Worm (Caenorhabditis elegans) whole organism, L1 larva: Measurements from ENCODE around the gene bcl-11.
A peak's percentile ranks its signal among the peaks of the same experiment; 100 is the strongest.

Experiments
- C16A3.4 ChIP-seq: fragments of 150-350 bp; optimal IDR thresholded peaks from 2 replicates; lab custom pipeline; 2014; ENCODE audit warnings: missing biosample characterization, missing genetic modification characterization
- F16B12.6 ChIP-seq: fragments of 150-350 bp; optimal IDR thresholded peaks from 2 replicates; lab custom pipeline; 2014; ENCODE audit warnings: missing biosample characterization, missing genetic modification characterization
- Y116A8C.19 ChIP-seq: sonication (generic microtip); optimal IDR thresholded peaks from 2 replicates; lab custom pipeline; 2016; ENCODE audit warnings: missing compliant biosample characterization, missing genetic modification characterization, borderline replicate concordance
- ama-1 ChIP-seq: fragments of 150-350 bp; optimal IDR thresholded peaks from 2 replicates; lab custom pipeline; 2014
- blmp-1 ChIP-seq: fragments of 150-350 bp; optimal IDR thresholded peaks from 2 replicates; lab custom pipeline; 2014; ENCODE audit warnings: missing biosample characterization, missing genetic modification characterization
- ceh-63 ChIP-seq: fragments of 200-800 bp; sonication (Bioruptor generic); optimal IDR thresholded peaks from 2 replicates; lab custom pipeline; 2018; ENCODE audit warnings: mild to moderate bottlenecking, missing genetic modification characterization, missing compliant biosample characterization
- ceh-82 ChIP-seq, 3 experiments: fragments of 150-350 bp in 1 of 3; sonication (generic microtip) in 2 of 3; optimal IDR thresholded peaks; 2 replicates each; lab custom pipeline; 2014 to 2017; ENCODE audit warnings: missing biosample characterization in 3 of 3, missing genetic modification characterization in 3 of 3
- ceh-90 ChIP-seq: sonication (generic microtip); optimal IDR thresholded peaks from 2 replicates; lab custom pipeline; 2016; ENCODE audit warnings: missing genetic modification characterization, missing compliant biosample characterization
- ces-1 ChIP-seq: fragments of 150-350 bp; optimal IDR thresholded peaks from 2 replicates; lab custom pipeline; 2014; ENCODE audit warnings: missing biosample characterization, missing genetic modification reagents, missing genetic modification characterization
- efl-1 ChIP-seq, 4 experiments: fragments of 150-350 bp; optimal IDR thresholded peaks in 3 of 4; peaks in 1 of 4; 1 replicate in 1 of 4; 2 replicates in 3 of 4; lab custom pipeline; 2014; ENCODE audit warnings: missing biosample characterization in 2 of 4, missing genetic modification characterization in 2 of 4, missing genetic modification reagents in 2 of 4
- egl-13 ChIP-seq: sonication (generic microtip); optimal IDR thresholded peaks from 2 replicates; lab custom pipeline; 2016; ENCODE audit warnings: missing genotype, missing genetic modification reagents, missing genetic modification characterization, missing compliant biosample characterization
- elt-2 ChIP-seq: sonication (generic microtip); optimal IDR thresholded peaks from 2 replicates; lab custom pipeline; 2016; ENCODE audit warnings: missing genetic modification characterization, mild to moderate bottlenecking, inconsistent platforms, missing compliant biosample characterization, missing genetic modification reagents
- ets-5 ChIP-seq: fragments of 200-800 bp; sonication (Bioruptor generic); IDR thresholded peaks from 2 replicates; pipeline ENCODE4 v1.3.6; 2022; ENCODE audit warnings: missing genetic modification characterization, missing compliant biosample characterization
- fkh-4 ChIP-seq: sonication (generic microtip); optimal IDR thresholded peaks from 2 replicates; lab custom pipeline; 2016; ENCODE audit warnings: missing compliant biosample characterization, missing genetic modification characterization, borderline replicate concordance
- fkh-8 ChIP-seq: sonication (generic microtip); optimal IDR thresholded peaks from 2 replicates; lab custom pipeline; 2016; ENCODE audit warnings: mild to moderate bottlenecking, missing genetic modification characterization, missing compliant biosample characterization
- grh-1 ChIP-seq: fragments of 200-800 bp; sonication (Bioruptor generic); IDR thresholded peaks from 2 replicates; pipeline ENCODE4 v1.3.6; 2022; ENCODE audit warnings: missing genetic modification reagents, missing genetic modification characterization, missing compliant biosample characterization
- hlh-17 ChIP-seq: fragments of 200-800 bp; sonication (Bioruptor generic); optimal IDR thresholded peaks from 2 replicates; lab custom pipeline; 2018; ENCODE audit warnings: missing genetic modification characterization, mild to moderate bottlenecking, missing compliant biosample characterization, moderate library complexity, borderline replicate concordance
- hlh-4 ChIP-seq: sonication (generic microtip); optimal IDR thresholded peaks from 2 replicates; lab custom pipeline; 2016; ENCODE audit warnings: mild to moderate bottlenecking, missing genetic modification characterization, missing compliant biosample characterization
- irx-1 ChIP-seq: sonication (generic microtip); optimal IDR thresholded peaks from 2 replicates; lab custom pipeline; 2016; ENCODE audit warnings: missing genetic modification characterization, missing compliant biosample characterization
- jun-1 ChIP-seq: fragments of 150-350 bp; optimal IDR thresholded peaks from 2 replicates; lab custom pipeline; 2014; ENCODE audit warnings: missing biosample characterization, missing genetic modification reagents, missing genetic modification characterization
- lin-13 ChIP-seq: fragments of 150-350 bp; optimal IDR thresholded peaks from 2 replicates; lab custom pipeline; 2014; ENCODE audit warnings: missing biosample characterization, missing genetic modification reagents, missing genetic modification characterization
- lin-14 ChIP-seq: fragments of 200-800 bp; sonication (Bioruptor generic); optimal IDR thresholded peaks from 2 replicates; lab custom pipeline; 2018; ENCODE audit warnings: mild to moderate bottlenecking, missing genetic modification characterization, moderate library complexity, missing compliant biosample characterization
- lir-3 ChIP-seq: sonication (generic microtip); optimal IDR thresholded peaks from 2 replicates; lab custom pipeline; 2016; ENCODE audit warnings: mild to moderate bottlenecking, missing genetic modification characterization, moderate library complexity, missing compliant biosample characterization; ENCODE audit not compliant: poor library complexity
- mef-2 ChIP-seq: fragments of 150-350 bp; optimal IDR thresholded peaks from 2 replicates; lab custom pipeline; 2014; ENCODE audit warnings: missing biosample characterization, missing genetic modification characterization
- nhr-11 ChIP-seq: fragments of 150-350 bp; optimal IDR thresholded peaks from 2 replicates; lab custom pipeline; 2014; ENCODE audit warnings: missing biosample characterization, missing genetic modification characterization
- nhr-12 ChIP-seq: sonication (generic microtip); optimal IDR thresholded peaks from 2 replicates; lab custom pipeline; 2017; ENCODE audit warnings: missing biosample characterization, missing genetic modification characterization
- nhr-19 ChIP-seq: fragments of 200-800 bp; sonication (Bioruptor generic); conservative IDR thresholded peaks from 2 replicates; pipeline ENCODE4 v1.3.6; 2022; ENCODE audit warnings: missing genetic modification characterization, missing compliant biosample characterization
- nhr-237 ChIP-seq: fragments of 150-350 bp; optimal IDR thresholded peaks from 2 replicates; lab custom pipeline; 2014; ENCODE audit warnings: missing biosample characterization, missing genetic modification characterization
- nhr-84 ChIP-seq: sonication (generic microtip); optimal IDR thresholded peaks from 2 replicates; lab custom pipeline; 2017; ENCODE audit warnings: missing biosample characterization, missing genetic modification characterization
- nhr-85 ChIP-seq: sonication (generic microtip); peaks from one replicate; lab custom pipeline; 2016; ENCODE audit warnings: missing genetic modification characterization, inconsistent platforms, missing compliant biosample characterization
- pqm-1 ChIP-seq: sonication (generic microtip); optimal IDR thresholded peaks from 3 replicates; lab custom pipeline; 2017; ENCODE audit warnings: missing biosample characterization, missing genetic modification characterization
- skn-1 ChIP-seq: fragments of 150-350 bp; optimal IDR thresholded peaks from 2 replicates; lab custom pipeline; 2014; ENCODE audit warnings: missing biosample characterization, missing genetic modification characterization
- snu-23 ChIP-seq: sonication (generic microtip); optimal IDR thresholded peaks from 2 replicates; lab custom pipeline; 2016; ENCODE audit warnings: missing genetic modification characterization, missing compliant biosample characterization
- unc-30 ChIP-seq: sonication (generic microtip); optimal IDR thresholded peaks from 2 replicates; lab custom pipeline; 2017; ENCODE audit warnings: missing biosample characterization, missing genetic modification characterization
- zag-1 ChIP-seq: fragments of 150-350 bp; optimal IDR thresholded peaks from 2 replicates; lab custom pipeline; 2014; ENCODE audit warnings: missing biosample characterization, missing genetic modification characterization
- zip-4 ChIP-seq: fragments of 200-800 bp; sonication (Bioruptor generic); optimal IDR thresholded peaks from 2 replicates; lab custom pipeline; 2018; ENCODE audit warnings: mild to moderate bottlenecking, missing genetic modification characterization, moderate library complexity, missing compliant biosample characterization

bcl-11 gene

ce11 chrV:6349597-6349996, 6.2 kb upstream of the bcl-11 start (continued):
- TF ChIP-seq lin-14 (GFP tag; lab: Kevin White, UChicago) = peak; percentile 78
- no peak for TF ChIP-seq hlh-4 (tag; lab: Kevin White, UChicago)
- TF ChIP-seq zip-4 (GFP tag; lab: Kevin White, UChicago) = no peak
- no peak for TF ChIP-seq elt-2 (tag; lab: Kevin White, UChicago)
- peak; percentile 41 for TF ChIP-seq snu-23 (GFP tag; lab: Kevin White, UChicago)
- no peak for TF ChIP-seq efl-1 (optimal IDR thresholded peaks at IDR 0.05; lab: Kevin White, UChicago)
- peak in 1 of 2 experiments; percentile 82 for TF ChIP-seq efl-1 (GFP tag; optimal IDR thresholded peaks at IDR 0.05 in 1 of 2; lab: Kevin White, UChicago)
- no peak for TF ChIP-seq hlh-17
- no peak for TF ChIP-seq irx-1 (tag; lab: Kevin White, UChicago)

DNA sequence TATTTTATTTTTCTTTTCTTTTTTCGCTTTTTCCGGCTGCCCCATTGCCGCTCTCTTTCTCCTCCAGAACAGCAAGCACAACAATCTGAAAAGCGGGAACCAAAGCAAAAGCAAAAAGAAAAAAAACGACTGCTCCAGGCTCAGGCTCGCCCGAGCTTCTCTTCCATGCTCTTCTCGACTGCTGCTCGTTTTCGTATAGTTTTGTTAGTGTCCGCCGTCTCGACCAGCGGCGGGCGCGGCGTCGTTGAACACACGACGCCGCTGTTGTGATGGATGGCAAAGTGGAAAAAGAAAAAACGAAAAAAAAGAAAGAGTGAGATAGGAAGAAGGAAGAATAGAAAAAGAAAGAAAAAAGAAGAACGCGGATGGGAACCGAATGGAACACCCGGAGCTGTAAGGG, 5.7 kb upstream of the bcl-11 start:
- TF ChIP-seq nhr-11 = no peak
- TF ChIP-seq blmp-1 (tag; lab: Kevin White, UChicago) = peak; percentile 65
- TF ChIP-seq F16B12.6 (tag; lab: Kevin White, UChicago) = no peak
- TF ChIP-seq zip-4 (GFP tag; lab: Kevin White, UChicago) = no peak
- TF ChIP-seq mef-2 = no peak
- TF ChIP-seq fkh-4 (tag; lab: Kevin White, UChicago) = no peak
- TF ChIP-seq lin-14 (GFP tag; lab: Kevin White, UChicago) = peak; percentile 47

ce11 chrV:6351122-6351521, 4.7 kb upstream of the bcl-11 start:
- TF ChIP-seq ceh-63 (no peak), snu-23 (GFP tag; lab: Kevin White, UChicago) (no peak), blmp-1 (tag; lab: Kevin White, UChicago) (peak; percentile 100), zag-1 (tag; lab: Kevin White, UChicago) (no peak), nhr-19 (GFP tag; lab: Robert Waterston, UW) (no peak)
- TF ChIP-seq, all 84 proteins: peak for 1

ce11 chrV:6352350-6352749, 3.5 kb upstream of the bcl-11 start:
- TF ChIP-seq ces-1 (no peak), nhr-85 (tag; lab: Kevin White, UChicago) (peak; percentile 29), blmp-1 (tag; lab: Kevin White, UChicago) (peak; percentile 100)

DNA sequence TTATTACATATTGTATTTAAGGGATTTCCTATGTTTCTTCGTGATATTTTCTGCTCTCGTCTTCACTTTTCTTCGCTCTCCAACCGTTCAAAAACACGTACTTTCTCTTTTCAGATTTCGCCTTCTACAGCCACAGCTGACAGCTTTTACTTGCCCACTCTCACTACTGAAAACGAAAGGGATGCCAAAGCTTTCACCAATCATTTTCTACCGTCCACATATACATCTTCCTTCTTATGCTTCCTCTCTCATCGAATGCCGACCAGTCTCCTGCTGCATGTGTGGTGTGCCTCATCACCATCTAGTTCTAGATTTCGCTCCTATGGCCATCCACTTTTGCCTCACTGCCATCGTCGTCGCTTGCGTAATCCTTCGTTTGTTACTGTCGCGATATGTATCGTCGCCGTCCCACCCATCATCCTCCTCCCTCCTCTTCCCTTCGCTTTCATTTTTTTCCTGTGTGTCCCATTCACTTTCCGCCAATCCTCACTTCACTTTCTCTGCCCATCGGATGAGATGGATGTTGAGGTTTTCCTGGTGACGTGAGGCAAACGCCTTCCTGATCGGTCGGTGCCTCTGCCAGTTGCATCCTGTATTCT, 2.5 kb upstream of the bcl-11 start:
- no peak for TF ChIP-seq lin-13 (GFP tag; lab: Kevin White, UChicago)
- TF ChIP-seq C16A3.4 (tag; lab: Kevin White, UChicago) = no peak
- peak; percentile 4 for TF ChIP-seq elt-2 (tag; lab: Kevin White, UChicago)
- TF ChIP-seq Y116A8C.19 = no peak
- peak; percentile 5 for TF ChIP-seq nhr-85 (tag; lab: Kevin White, UChicago)
- TF ChIP-seq nhr-237 (tag; lab: Kevin White, UChicago) = no peak
- TF ChIP-seq ceh-90 = no peak
- no peak for TF ChIP-seq ama-1 (lab: Kevin White, UChicago)
- no peak for TF ChIP-seq unc-30 (tag; lab: Kevin White, UChicago)
- TF ChIP-seq fkh-8 (tag; lab: Kevin White, UChicago) = no peak
- no peak for TF ChIP-seq efl-1 (optimal IDR thresholded peaks at IDR 0.05; lab: Kevin White, UChicago)
- peak in 1 of 2 experiments; percentile 19 for TF ChIP-seq efl-1 (GFP tag; optimal IDR thresholded peaks at IDR 0.05 in 1 of 2; lab: Kevin White, UChicago)
- peak; percentile 98 for TF ChIP-seq blmp-1 (tag; lab: Kevin White, UChicago)
- no peak for TF ChIP-seq pqm-1 (tag; lab: Kevin White, UChicago)
- TF ChIP-seq jun-1 (tag; lab: Kevin White, UChicago) = no peak
- no peak for TF ChIP-seq grh-1 (GFP tag; lab: Robert Waterston, UW)
- no peak for TF ChIP-seq ceh-82 (tag; optimal IDR thresholded peaks at IDR 0.05; lab: Kevin White, UChicago)
- no peak for TF ChIP-seq egl-13 (tag; lab: Kevin White, UChicago)
- TF ChIP-seq skn-1 = no peak
- no peak for TF ChIP-seq nhr-84 (tag; lab: Kevin White, UChicago)
- no peak for TF ChIP-seq lir-3
- TF ChIP-seq nhr-12 (tag; lab: Kevin White, UChicago) = no peak
- TF ChIP-seq ets-5 (GFP tag; lab: Robert Waterston, UW) = no peak
- TF ChIP-seq F16B12.6 (tag; lab: Kevin White, UChicago) = no peak
- TF ChIP-seq zip-4 (GFP tag; lab: Kevin White, UChicago) = no peak
